Worm (Caenorhabditis elegans) whole organism, L2 larva: ENCODE measurements around the gene F22F4.5.

Experiments
- F13H6.1 ChIP-seq: sonication (generic microtip); optimal IDR thresholded peaks from 2 replicates; lab custom pipeline; 2016; ENCODE audit warnings: missing genetic modification characterization, missing compliant biosample characterization
- ceh-82 ChIP-seq: fragments of 150-350 bp; optimal IDR thresholded peaks from 2 replicates; lab custom pipeline; 2014; ENCODE audit warnings: missing biosample characterization, missing genetic modification characterization
- mdl-1 ChIP-seq, 2 experiments: fragments of 150-350 bp in 1 of 2; sonication (generic microtip) in 1 of 2; optimal IDR thresholded peaks; 2 replicates each; lab custom pipeline; 2017; ENCODE audit warnings: missing biosample characterization in 2 of 2, missing genetic modification characterization in 2 of 2
- nhr-11 ChIP-seq: fragments of 150-350 bp; optimal IDR thresholded peaks from 2 replicates; lab custom pipeline; 2014; ENCODE audit warnings: missing biosample characterization, missing genetic modification characterization
- nhr-237 ChIP-seq: fragments of 150-350 bp; optimal IDR thresholded peaks from 2 replicates; lab custom pipeline; 2014; ENCODE audit warnings: missing biosample characterization, missing genetic modification characterization
- skn-1 ChIP-seq: sonication (generic microtip); optimal IDR thresholded peaks from 2 replicates; lab custom pipeline; 2017; ENCODE audit warnings: missing biosample characterization, missing genetic modification characterization
- zag-1 ChIP-seq: fragments of 150-350 bp; optimal IDR thresholded peaks from 2 replicates; lab custom pipeline; 2014; ENCODE audit warnings: missing biosample characterization, missing genetic modification characterization
- ztf-4 ChIP-seq: fragments of 150-350 bp; optimal IDR thresholded peaks from 2 replicates; lab custom pipeline; 2014; ENCODE audit warnings: missing biosample characterization, missing genetic modification characterization

- no peak for TF ChIP-seq zag-1 (tag; lab: Kevin White, UChicago)
- no peak for TF ChIP-seq nhr-237
- TF ChIP-seq ztf-4: no peak
- TF ChIP-seq mdl-1 (tag; optimal IDR thresholded peaks at IDR 0.05; lab: Kevin White, UChicago): no peak
- TF ChIP-seq F13H6.1 (tag; lab: Kevin White, UChicago): no peak
- TF ChIP-seq nhr-11 (tag; lab: Kevin White, UChicago): no peak
- TF ChIP-seq ceh-82: no peak
- TF ChIP-seq skn-1 (tag; lab: Kevin White, UChicago): no peak
Observed at ce11 chrX:5962560-5962959, 30.1 kb downstream of the F22F4.5 start.
